Fruit fly (Drosophila melanogaster) whole organism, embryonic: ENCODE data around the gene Cpr73D.

ENCODE experiments used
- Asciz ChIP-seq: fragments of 200-800 bp; sonication (Bioruptor generic); optimal IDR thresholded peaks from 2 replicates; lab custom pipeline; 2017; ENCODE audit warnings: missing biosample characterization, mild to moderate bottlenecking, missing genetic modification characterization, missing genetic modification reagents
- CG10147 ChIP-seq: fragments of 200-800 bp; sonication (Bioruptor generic); optimal IDR thresholded peaks from 2 replicates; lab custom pipeline; 2019; ENCODE audit warnings: missing biosample characterization, mild to moderate bottlenecking, missing genetic modification characterization, moderate library complexity
- CG10543 ChIP-seq: fragments of 200-800 bp; sonication (Bioruptor generic); optimal IDR thresholded peaks from 3 replicates; lab custom pipeline; 2017; ENCODE audit warnings: missing biosample characterization, mild to moderate bottlenecking, missing genetic modification characterization, moderate library complexity
- CG11723 ChIP-seq: fragments of 200-800 bp; sonication (Bioruptor generic); optimal IDR thresholded peaks from 2 replicates; lab custom pipeline; 2017; ENCODE audit warnings: missing biosample characterization, mild to moderate bottlenecking, missing genetic modification characterization
- CG12104 ChIP-seq: fragments of 200-800 bp; sonication (Bioruptor generic); optimal IDR thresholded peaks from 3 replicates; lab custom pipeline; 2016; ENCODE audit warnings: missing biosample characterization, missing genetic modification characterization
- CG12219 ChIP-seq: fragments of 200-800 bp; sonication (Bioruptor generic); optimal IDR thresholded peaks from 3 replicates; lab custom pipeline; 2018; ENCODE audit warnings: missing biosample characterization, mild to moderate bottlenecking, missing genetic modification characterization
- CG12236 ChIP-seq: fragments of 200-800 bp; sonication (Bioruptor generic); optimal IDR thresholded peaks from 2 replicates; lab custom pipeline; 2016; ENCODE audit warnings: missing biosample characterization, missing genetic modification characterization
- CG14014 ChIP-seq: fragments of 200-800 bp; sonication (Bioruptor generic); IDR thresholded peaks from 2 replicates; pipeline ENCODE4 v1.3.6; 2022; ENCODE audit warnings: missing biosample characterization, missing genetic modification characterization
- CG15696 ChIP-seq: fragments of 200-800 bp; sonication (Bioruptor generic); optimal IDR thresholded peaks from 2 replicates; lab custom pipeline; 2019; ENCODE audit warnings: missing biosample characterization, mild to moderate bottlenecking, missing genetic modification characterization, moderate library complexity
- CG16779 ChIP-seq: fragments of 200-800 bp; sonication (Bioruptor generic); IDR thresholded peaks from 2 replicates; pipeline ENCODE4 v1.3.6; 2022; ENCODE audit warnings: missing biosample characterization, missing genetic modification characterization
- CG16813 ChIP-seq: fragments of 200-800 bp; sonication (Bioruptor generic); IDR thresholded peaks from 3 replicates; pipeline ENCODE4 v1.3.6; 2022; ENCODE audit warnings: missing biosample characterization, missing genetic modification characterization; ENCODE audit not compliant: partially characterized antibody
- CG17359 ChIP-seq: fragments of 200-800 bp; sonication (Bioruptor generic); optimal IDR thresholded peaks from 3 replicates; lab custom pipeline; 2018; ENCODE audit warnings: missing biosample characterization, mild to moderate bottlenecking, missing genetic modification characterization, moderate library complexity
- CG18599 ChIP-seq: fragments of 200-800 bp; sonication (Bioruptor generic); optimal IDR thresholded peaks from 3 replicates; lab custom pipeline; 2017; ENCODE audit warnings: missing biosample characterization, missing genetic modification characterization, mild to moderate bottlenecking, moderate library complexity, missing genetic modification reagents
- CG18764 ChIP-seq: fragments of 200-800 bp; sonication (Bioruptor generic); optimal IDR thresholded peaks from 3 replicates; lab custom pipeline; 2016; ENCODE audit warnings: missing biosample characterization, missing genetic modification characterization
- CG2875 ChIP-seq: fragments of 200-800 bp; sonication (Bioruptor generic); optimal IDR thresholded peaks from 2 replicates; lab custom pipeline; 2017; ENCODE audit warnings: missing biosample characterization, mild to moderate bottlenecking, missing genetic modification characterization, missing genetic modification reagents
- CG3065 ChIP-seq: fragments of 200-800 bp; sonication (Bioruptor generic); optimal IDR thresholded peaks from 2 replicates; lab custom pipeline; 2016; ENCODE audit warnings: missing biosample characterization, missing genetic modification characterization
- CG32767 ChIP-seq: fragments of 200-800 bp; sonication (Bioruptor generic); IDR thresholded peaks from 2 replicates; pipeline ENCODE4 v1.3.6; 2022; ENCODE audit warnings: missing biosample characterization, missing genetic modification characterization
- CG33557 ChIP-seq: fragments of 200-800 bp; sonication (Bioruptor generic); optimal IDR thresholded peaks from 2 replicates; lab custom pipeline; 2019; ENCODE audit warnings: missing biosample characterization, mild to moderate bottlenecking, missing genetic modification characterization, moderate library complexity
- CG34376 ChIP-seq: fragments of 200-800 bp; sonication (Bioruptor generic); optimal IDR thresholded peaks from 2 replicates; lab custom pipeline; 2018; ENCODE audit warnings: missing biosample characterization, mild to moderate bottlenecking, missing genetic modification characterization
- CG34422 ChIP-seq: fragments of 200-800 bp; sonication (Bioruptor generic); IDR thresholded peaks from 3 replicates; pipeline ENCODE4 v1.3.6; 2022; ENCODE audit warnings: missing biosample characterization, missing genetic modification characterization
- CG4360 ChIP-seq: fragments of 200-800 bp; sonication (Bioruptor generic); IDR thresholded peaks from 2 replicates; pipeline ENCODE4 v1.3.6; 2022; ENCODE audit warnings: missing biosample characterization, missing genetic modification characterization
- CG7839 ChIP-seq: fragments of 200-800 bp; sonication (Bioruptor generic); optimal IDR thresholded peaks from 3 replicates; lab custom pipeline; 2018; ENCODE audit warnings: missing biosample characterization, mild to moderate bottlenecking, missing genetic modification characterization, moderate library complexity
- CG8359 ChIP-seq: fragments of 200-800 bp; sonication (Bioruptor generic); optimal IDR thresholded peaks from 2 replicates; lab custom pipeline; 2017; ENCODE audit warnings: missing biosample characterization, mild to moderate bottlenecking, missing genetic modification characterization, borderline replicate concordance
- CG8765 ChIP-seq: fragments of 200-800 bp; sonication (Bioruptor generic); IDR thresholded peaks from 2 replicates; pipeline ENCODE4 v1.3.6; 2022; ENCODE audit warnings: missing biosample characterization, missing genetic modification characterization
- Chrac-16 ChIP-seq: fragments of 200-800 bp; sonication (Bioruptor generic); optimal IDR thresholded peaks from 3 replicates; lab custom pipeline; 2016; ENCODE audit warnings: missing biosample characterization, missing genetic modification characterization
- D19B ChIP-seq: fragments of 200-800 bp; sonication (Bioruptor generic); optimal IDR thresholded peaks from 2 replicates; lab custom pipeline; 2017; ENCODE audit warnings: missing biosample characterization, mild to moderate bottlenecking, missing genetic modification characterization
- Eip74EF ChIP-seq, 2 experiments: fragments of 200-800 bp in 1 of 2; fragments of >200 bp in 1 of 2; sonication (Bioruptor generic) in 1 of 2; optimal IDR thresholded peaks; 2 replicates each; lab custom pipeline; 2017 to 2019; ENCODE audit warnings: missing biosample characterization in 2 of 2, missing genetic modification characterization in 2 of 2, mild to moderate bottlenecking in 1 of 2, moderate library complexity in 1 of 2
- Meics ChIP-seq: fragments of 200-800 bp; sonication (Bioruptor generic); optimal IDR thresholded peaks from 2 replicates; lab custom pipeline; 2017; ENCODE audit warnings: missing biosample characterization, mild to moderate bottlenecking, missing genetic modification characterization
- Sin3A ChIP-seq: fragments of >200 bp; optimal IDR thresholded peaks from 2 replicates; lab custom pipeline; 2018
- Vsx1 ChIP-seq: fragments of 200-800 bp; sonication (Bioruptor generic); optimal IDR thresholded peaks from 2 replicates; lab custom pipeline; 2017; ENCODE audit warnings: missing biosample characterization, mild to moderate bottlenecking, missing genetic modification characterization, missing genetic modification reagents
- YL-1 ChIP-seq: fragments of 200-800 bp; sonication (Bioruptor generic); optimal IDR thresholded peaks from 3 replicates; lab custom pipeline; 2017; ENCODE audit warnings: missing biosample characterization, mild to moderate bottlenecking, missing genetic modification characterization
- ab ChIP-seq: fragments of 200-800 bp; sonication (Bioruptor generic); optimal IDR thresholded peaks from 2 replicates; lab custom pipeline; 2016; ENCODE audit warnings: missing biosample characterization, missing genetic modification characterization
- al ChIP-seq: fragments of 200-800 bp; sonication (Bioruptor generic); IDR thresholded peaks from 2 replicates; pipeline ENCODE4 v1.3.6; 2022; ENCODE audit warnings: missing biosample characterization, missing genetic modification characterization
- az2 ChIP-seq: fragments of 200-800 bp; sonication (Bioruptor generic); optimal IDR thresholded peaks from 3 replicates; lab custom pipeline; 2016; ENCODE audit warnings: missing biosample characterization, missing genetic modification characterization
- chinmo ChIP-seq: fragments of 200-800 bp; sonication (Bioruptor generic); IDR thresholded peaks from 4 replicates; pipeline ENCODE4 v1.3.6; 2022; ENCODE audit warnings: missing biosample characterization, missing genetic modification characterization; ENCODE audit not compliant: partially characterized antibody
- cwo ChIP-seq: fragments of 200-800 bp; sonication (Bioruptor generic); optimal IDR thresholded peaks from 3 replicates; lab custom pipeline; 2017; ENCODE audit warnings: missing biosample characterization, missing genetic modification characterization, mild to moderate bottlenecking, moderate library complexity, missing genetic modification reagents
- exex ChIP-seq: fragments of 200-800 bp; sonication (Bioruptor generic); optimal IDR thresholded peaks from 4 replicates; lab custom pipeline; 2018; ENCODE audit warnings: missing biosample characterization, mild to moderate bottlenecking, missing genetic modification characterization, moderate library complexity
- ftz-f1 ChIP-seq: fragments of 200-800 bp; sonication (Bioruptor generic); optimal IDR thresholded peaks from 2 replicates; lab custom pipeline; 2016; ENCODE audit warnings: missing biosample characterization, missing genetic modification characterization
- gfzf ChIP-seq: fragments of 200-800 bp; sonication (Bioruptor generic); optimal IDR thresholded peaks from 2 replicates; lab custom pipeline; 2016; ENCODE audit warnings: missing biosample characterization, mild to moderate bottlenecking, missing genetic modification characterization, moderate library complexity
- kni ChIP-seq: fragments of 200-800 bp; sonication (Bioruptor generic); optimal IDR thresholded peaks from 3 replicates; lab custom pipeline; 2017; ENCODE audit warnings: mild to moderate bottlenecking, missing biosample characterization, missing genetic modification reagents, missing genetic modification characterization
- mirr ChIP-seq: fragments of 200-800 bp; sonication (Bioruptor generic); optimal IDR thresholded peaks from 3 replicates; lab custom pipeline; 2018; ENCODE audit warnings: missing biosample characterization, mild to moderate bottlenecking, missing genetic modification characterization
- nerfin-1 ChIP-seq: fragments of 200-800 bp; sonication (Bioruptor generic); optimal IDR thresholded peaks from 3 replicates; lab custom pipeline; 2019; ENCODE audit warnings: missing biosample characterization, mild to moderate bottlenecking, missing genetic modification characterization, moderate library complexity
- onecut ChIP-seq: fragments of 200-800 bp; sonication (Bioruptor generic); IDR thresholded peaks from 2 replicates; pipeline ENCODE4 v1.3.6; 2022; ENCODE audit warnings: missing biosample characterization, missing genetic modification characterization
- sens-2 ChIP-seq: fragments of 200-800 bp; sonication (Bioruptor generic); IDR thresholded peaks from 2 replicates; pipeline ENCODE4 v1.3.6; 2022; ENCODE audit warnings: missing biosample characterization, missing genetic modification characterization
- seq ChIP-seq: fragments of 200-800 bp; sonication (Bioruptor generic); IDR thresholded peaks from 2 replicates; pipeline ENCODE4 v1.3.6; 2022; ENCODE audit warnings: missing biosample characterization, missing genetic modification characterization
- slou ChIP-seq: fragments of 200-800 bp; sonication (Bioruptor generic); optimal IDR thresholded peaks from 3 replicates; lab custom pipeline; 2016; ENCODE audit warnings: missing biosample characterization, missing genetic modification characterization
- sr ChIP-seq: fragments of 200-800 bp; sonication (Bioruptor generic); IDR thresholded peaks from 3 replicates; pipeline ENCODE4 v1.3.6; 2022; ENCODE audit warnings: missing biosample characterization, missing genetic modification characterization
- sug ChIP-seq: fragments of 200-800 bp; optimal IDR thresholded peaks from 2 replicates; lab custom pipeline; 2019; ENCODE audit warnings: missing biosample characterization, mild to moderate bottlenecking, missing genetic modification characterization, moderate library complexity
- wek ChIP-seq: fragments of 200-800 bp; sonication (Bioruptor generic); optimal IDR thresholded peaks from 3 replicates; lab custom pipeline; 2018; ENCODE audit warnings: missing biosample characterization, mild to moderate bottlenecking, missing genetic modification characterization, moderate library complexity

Gene Cpr73D

dm6 chr3L:17000289-17000688, 42.8 kb upstream of the Cpr73D start (continued):
- no peak for TF ChIP-seq YL-1 (GFP tag; lab: Kevin White, UChicago)
- TF ChIP-seq CG7839 (tag; lab: Kevin White, UChicago): no peak
- no peak for TF ChIP-seq Asciz
- no peak for TF ChIP-seq CG34422 (GFP tag; lab: Robert Waterston, UW)
- 0 out of 4 replicates have a peak, but pooled peaks have one; percentile 44 for TF ChIP-seq chinmo (GFP tag; lab: Robert Waterston, UW)
- TF ChIP-seq cwo (GFP tag; lab: Kevin White, UChicago): peak; percentile 92
- TF ChIP-seq ab (GFP tag; lab: Kevin White, UChicago): no peak
- TF ChIP-seq ftz-f1 (GFP tag; lab: Kevin White, UChicago): peak; percentile 0
- TF ChIP-seq CG8359 (GFP tag; lab: Kevin White, UChicago): no peak
- no peak for TF ChIP-seq CG10543
- no peak for TF ChIP-seq nerfin-1 (tag; lab: Kevin White, UChicago)
- no peak for TF ChIP-seq onecut (GFP tag; lab: Robert Waterston, UW)
- TF ChIP-seq al (GFP tag; lab: Robert Waterston, UW): no peak

- TF ChIP-seq CG16813 (GFP tag; lab: Robert Waterston, UW) (no peak), CG18599 (no peak), CG12219 (GFP tag; lab: Kevin White, UChicago) (no peak), CG11723 (GFP tag; lab: Kevin White, UChicago) (no peak), CG4360 (no peak), Vsx1 (GFP tag; lab: Kevin White, UChicago) (peak; percentile 95), CG18764 (GFP tag; lab: Kevin White, UChicago) (no peak), kni (GFP tag; lab: Kevin White, UChicago) (no peak), CG34376 (GFP tag; lab: Kevin White, UChicago) (peak; percentile 57), CG33557 (GFP tag; lab: Kevin White, UChicago) (no peak), seq (GFP tag; lab: Robert Waterston, UW) (no peak), CG10147 (GFP tag; lab: Kevin White, UChicago) (no peak), sug (tag; lab: Kevin White, UChicago) (peak; percentile 72), CG3065 (GFP tag; lab: Kevin White, UChicago) (no peak), CG32767 (no peak), cwo (GFP tag; lab: Kevin White, UChicago) (peak; percentile 15), CG8765 (no peak), Meics (no peak), CG15696 (no peak), chinmo (GFP tag; lab: Robert Waterston, UW) (no peak), slou (GFP tag; lab: Kevin White, UChicago) (no peak), CG14014 (no peak), Eip74EF (GFP tag; optimal IDR thresholded peaks at IDR 0.05; lab: Kevin White, UChicago) (no peak), az2 (GFP tag; lab: Kevin White, UChicago) (no peak), gfzf (GFP tag; lab: Kevin White, UChicago) (no peak), CG16779 (GFP tag; lab: Robert Waterston, UW) (no peak), exex (tag; lab: Kevin White, UChicago) (peak; percentile 94), sr (GFP tag; lab: Robert Waterston, UW) (no peak), Chrac-16 (GFP tag; lab: Kevin White, UChicago) (no peak), sens-2 (GFP tag; lab: Robert Waterston, UW) (peak; percentile 14; the same call in 1 of the 2 replicates), mirr (GFP tag; lab: Kevin White, UChicago) (no peak), Sin3A (lab: Kevin White, UChicago) (no peak), wek (GFP tag; lab: Kevin White, UChicago) (no peak), D19B (GFP tag; lab: Kevin White, UChicago) (no peak), CG12104 (no peak), CG17359 (tag; lab: Kevin White, UChicago) (no peak), CG2875 (GFP tag; lab: Kevin White, UChicago) (no peak), CG12236 (GFP tag; lab: Kevin White, UChicago) (no peak), YL-1 (GFP tag; lab: Kevin White, UChicago) (no peak)
These were observed 37.3 kb upstream of the Cpr73D start for dm6 chr3L:16994805-16995204.
